Worm (Caenorhabditis elegans) whole organism, mixed stage, embryonic: Measurements from ENCODE around the gene dnj-15.
"Not testable (repeated sequence)": the region's sequence is repeated elsewhere in the genome, so short reads cannot be mapped to it uniquely, and the experiment has no call there.

Source experiments
- ham-2 ChIP-seq: fragments of 200-800 bp; sonication (Bioruptor generic); optimal IDR thresholded peaks from 2 replicates; lab custom pipeline; 2018; ENCODE audit warnings: mild to moderate bottlenecking, missing genetic modification characterization, missing compliant biosample characterization
- lin-13 ChIP-seq: fragments of 150-350 bp; optimal IDR thresholded peaks from 2 replicates; lab custom pipeline; 2014; ENCODE audit warnings: missing biosample characterization, missing genetic modification characterization
- nhr-237 ChIP-seq: fragments of 150-350 bp; optimal IDR thresholded peaks from 2 replicates; lab custom pipeline; 2014; ENCODE audit warnings: missing biosample characterization, missing genetic modification characterization
- nhr-76 ChIP-seq: sonication (generic microtip); optimal IDR thresholded peaks from 2 replicates; lab custom pipeline; 2017; ENCODE audit warnings: missing biosample characterization, missing genetic modification characterization
- sem-2 ChIP-seq: fragments of 200-800 bp; sonication (Bioruptor generic); optimal IDR thresholded peaks from 2 replicates; lab custom pipeline; 2018; ENCODE audit warnings: mild to moderate bottlenecking, missing genetic modification characterization, missing compliant biosample characterization
- unc-39 ChIP-seq: fragments of 150-350 bp; optimal IDR thresholded peaks from 2 replicates; lab custom pipeline; 2014; ENCODE audit warnings: missing biosample characterization, missing genetic modification characterization
- unc-62 ChIP-seq: fragments of 150-350 bp; optimal IDR thresholded peaks from 2 replicates; lab custom pipeline; 2014; ENCODE audit warnings: missing biosample characterization, missing genetic modification reagents, missing genetic modification characterization

- TF ChIP-seq unc-39 (tag; lab: Kevin White, UChicago); ham-2 (GFP tag; lab: Kevin White, UChicago); nhr-237; sem-2; nhr-76; unc-62 (GFP tag; lab: Kevin White, UChicago); lin-13 (tag; lab: Kevin White, UChicago): not testable (repeated sequence)
Measured at ce11 chrIV:4184767-4185166, 8.6 kb downstream of the dnj-15 start.
